Worm (Caenorhabditis elegans): ENCODE results near the gene Y32F6A.4.

- no peak for TF ChIP-seq nhr-43 (tag; optimal IDR thresholded peaks at IDR 0.05; ENCODE audit: poor library complexity, severe bottlenecking)
- no peak for TF ChIP-seq jun-1 (tag; optimal IDR thresholded peaks at IDR 0.05)
- TF ChIP-seq nhr-25 (tag; optimal IDR thresholded peaks at IDR 0.05) = no peak
- TF ChIP-seq mdl-1 (tag; optimal IDR thresholded peaks at IDR 0.05) = no peak
These were observed 54.1 kb downstream of the Y32F6A.4 start for ce11 chrV:10379761-10380160.

All from whole organism, L3 larva.